Worm (Caenorhabditis elegans): ENCODE data around the gene T10D4.1.

Gene T10D4.1

DNA sequence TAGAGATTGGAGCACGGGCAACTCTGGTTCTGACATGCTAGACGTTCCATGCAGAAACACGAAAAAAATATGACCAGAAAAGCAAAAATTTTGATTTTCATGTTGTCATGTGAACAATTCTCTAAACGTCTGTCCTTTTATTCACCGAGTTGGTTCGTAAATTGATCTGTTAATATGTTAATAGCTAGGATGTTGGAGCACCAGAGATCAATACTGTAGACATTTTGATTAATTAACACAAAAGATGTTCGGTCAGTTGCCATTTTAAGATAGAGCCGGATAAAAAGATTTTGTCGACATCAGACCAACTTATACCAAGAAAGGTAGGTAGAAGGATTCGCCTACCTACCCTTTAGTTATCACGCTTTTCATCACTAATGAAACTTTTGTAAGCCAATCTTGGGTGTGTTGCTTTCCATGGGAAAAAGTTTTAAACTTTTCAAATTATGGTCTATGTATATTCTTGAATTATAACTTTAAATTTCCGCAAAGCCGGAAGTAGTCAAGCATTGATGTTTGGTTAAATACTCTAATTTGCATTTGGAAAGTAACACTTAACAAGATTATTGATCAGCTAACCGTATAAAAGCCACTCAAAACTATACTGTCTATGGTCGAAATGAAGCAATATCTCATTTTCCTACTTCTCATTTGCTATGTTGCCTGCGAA, at the start of gene T10D4.1, which contains the start of gene T10D4.11:
TSS of gene T10D4.1 (plus strand) at position 620 of the 670 bp plus-strand sequence.
TSS of gene T10D4.11 (minus strand) at position 101 of the 670 bp plus-strand sequence.
- TF ChIP-seq peb-1 (tag; optimal IDR thresholded peaks at IDR 0.05): no peak
- no peak for TF ChIP-seq ama-1 (optimal IDR thresholded peaks at IDR 0.05)

DNA sequence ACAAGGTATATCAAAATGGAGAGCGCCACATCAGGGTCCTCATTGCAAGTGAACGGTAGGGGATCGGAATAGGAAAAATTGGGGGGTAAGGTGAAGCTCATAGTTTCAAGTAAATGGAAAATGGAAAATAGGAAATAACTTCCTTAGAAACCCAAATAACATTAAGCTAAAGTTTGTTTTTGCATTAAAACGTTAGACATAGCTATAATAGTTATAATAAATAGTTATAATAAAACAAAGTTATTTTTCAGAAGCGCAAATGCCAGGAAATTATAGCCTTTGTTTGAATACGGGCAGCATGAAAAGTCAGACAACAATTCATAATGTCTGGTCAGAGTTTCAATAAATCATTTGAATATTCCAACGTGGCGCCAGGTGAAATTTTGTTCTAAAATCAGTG, 49.4 kb upstream of the T10D4.1 start, which contains the start of gene srg-24:
TSS of gene srg-24 (minus strand) at position 101 of the 400 bp plus-strand sequence.
- TF ChIP-seq ceh-16 (tag; optimal IDR thresholded peaks at IDR 0.05) (no peak), nhr-129 (tag; optimal IDR thresholded peaks at IDR 0.05) (no peak), ztf-4 (tag; optimal IDR thresholded peaks at IDR 0.05) (no peak), F13H6.1 (tag; optimal IDR thresholded peaks at IDR 0.05) (no peak), ceh-82 (tag; optimal IDR thresholded peaks at IDR 0.05) (no peak), blmp-1 (tag; optimal IDR thresholded peaks at IDR 0.05; ENCODE audit: insufficient read depth) (no peak), peb-1 (tag; optimal IDR thresholded peaks at IDR 0.05) (no peak), sma-9 (GFP tag; optimal IDR thresholded peaks at IDR 0.05) (no peak), sma-9 (tag; optimal IDR thresholded peaks at IDR 0.05) (no peak), sem-4 (tag; optimal IDR thresholded peaks at IDR 0.05) (no peak), elt-3 (tag; optimal IDR thresholded peaks at IDR 0.05) (no peak), aly-2 (tag; optimal IDR thresholded peaks at IDR 0.05) (no peak), lsy-2 (tag; optimal IDR thresholded peaks at IDR 0.05) (no peak), ZK546.5 (tag; optimal IDR thresholded peaks at IDR 0.05) (no peak), nhr-25 (tag; optimal IDR thresholded peaks at IDR 0.05) (no peak), nhr-77 (tag; optimal IDR thresholded peaks at IDR 0.05) (no peak), alr-1 (tag; optimal IDR thresholded peaks at IDR 0.05) (no peak), lin-13 (GFP tag; optimal IDR thresholded peaks at IDR 0.05) (no peak), ama-1 (optimal IDR thresholded peaks at IDR 0.05) (no peak)

DNA sequence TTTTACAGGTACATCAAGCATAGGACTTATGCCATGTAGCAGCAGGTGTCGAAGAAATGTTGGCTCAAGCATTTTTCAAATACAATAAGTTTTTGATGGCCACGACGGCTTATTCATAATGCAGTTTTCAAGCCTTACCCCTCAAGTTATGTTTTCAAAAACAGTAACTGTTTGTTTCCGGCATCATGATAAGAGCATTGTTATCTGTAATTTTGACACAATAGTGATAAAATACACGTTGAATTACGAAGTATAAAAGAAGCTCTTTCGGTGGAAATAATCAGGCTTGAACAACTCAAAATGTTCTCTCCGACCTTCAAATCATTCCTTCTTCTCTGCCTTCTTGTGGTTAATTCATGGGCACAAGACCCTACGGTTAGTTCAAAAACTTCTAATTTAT, 47.9 kb upstream of the T10D4.1 start, which contains the start of gene clec-121:
TSS of gene clec-121 (plus strand) at position 301 of the 400 bp plus-strand sequence.
- TF ChIP-seq peb-1 (tag; optimal IDR thresholded peaks at IDR 0.05) (no peak), unc-39 (tag; optimal IDR thresholded peaks at IDR 0.05) (no peak), blmp-1 (tag; optimal IDR thresholded peaks at IDR 0.05; ENCODE audit: insufficient read depth) (no peak), F13H6.1 (tag; optimal IDR thresholded peaks at IDR 0.05) (no peak), mbf-1 (tag; optimal IDR thresholded peaks at IDR 0.05) (no peak), unc-62 (GFP tag; optimal IDR thresholded peaks at IDR 0.05) (no peak), lsy-2 (tag; optimal IDR thresholded peaks at IDR 0.05) (no peak), nhr-237 (tag; optimal IDR thresholded peaks at IDR 0.05) (no peak), alr-1 (tag; optimal IDR thresholded peaks at IDR 0.05) (no peak), nhr-129 (tag; optimal IDR thresholded peaks at IDR 0.05) (no peak), aly-2 (tag; optimal IDR thresholded peaks at IDR 0.05) (no peak), gmeb-1 (tag; optimal IDR thresholded peaks at IDR 0.05) (no peak), ama-1 (optimal IDR thresholded peaks at IDR 0.05) (no peak), C34F6.9 (tag; optimal IDR thresholded peaks at IDR 0.05) (no peak), sma-9 (GFP tag; optimal IDR thresholded peaks at IDR 0.05) (no peak), sma-9 (tag; optimal IDR thresholded peaks at IDR 0.05) (no peak), nhr-23 (tag; optimal IDR thresholded peaks at IDR 0.05) (no peak), zag-1 (tag; optimal IDR thresholded peaks at IDR 0.05) (no peak), sem-4 (tag; optimal IDR thresholded peaks at IDR 0.05) (no peak), nhr-6 (tag; optimal IDR thresholded peaks at IDR 0.05) (no peak)

DNA sequence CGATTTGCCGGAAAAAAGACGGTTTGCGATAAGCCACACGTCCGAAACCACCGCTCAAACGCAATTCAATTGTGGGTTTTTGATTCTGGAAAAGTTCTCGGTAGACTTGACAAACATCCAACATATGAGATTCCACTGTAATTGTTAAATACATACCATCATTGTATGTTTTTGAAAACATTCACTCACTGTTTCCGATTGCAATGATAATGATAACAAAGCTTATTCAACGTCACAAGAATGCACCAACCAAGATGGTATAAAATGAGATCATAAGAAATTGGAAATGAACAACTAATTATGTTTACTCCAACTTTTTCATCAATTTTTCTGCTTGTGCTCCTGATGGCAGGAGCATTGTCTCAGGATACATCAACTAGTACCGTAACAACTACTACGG, 44.2 kb upstream of the T10D4.1 start, which contains the start of gene clec-122:
TSS of gene clec-122 (plus strand) at position 301 of the 400 bp plus-strand sequence.
- no peak for TF ChIP-seq nhr-77 (tag; optimal IDR thresholded peaks at IDR 0.05)
- no peak for TF ChIP-seq ceh-82 (tag; optimal IDR thresholded peaks at IDR 0.05)
- no peak for TF ChIP-seq nhr-11 (tag; optimal IDR thresholded peaks at IDR 0.05)
- no peak for TF ChIP-seq nhr-25 (tag; optimal IDR thresholded peaks at IDR 0.05)
- TF ChIP-seq sma-9 (GFP tag; optimal IDR thresholded peaks at IDR 0.05): no peak
- TF ChIP-seq sma-9 (tag; optimal IDR thresholded peaks at IDR 0.05): no peak
- no peak for TF ChIP-seq lsy-2 (tag; optimal IDR thresholded peaks at IDR 0.05)
- TF ChIP-seq sem-4 (tag; optimal IDR thresholded peaks at IDR 0.05): no peak
- no peak for TF ChIP-seq ztf-1 (GFP tag; conservative IDR thresholded peaks at IDR 0.05)
- TF ChIP-seq mdl-1 (tag; optimal IDR thresholded peaks at IDR 0.05): no peak
- no peak for TF ChIP-seq alr-1 (tag; optimal IDR thresholded peaks at IDR 0.05)
- TF ChIP-seq lin-39 (tag; optimal IDR thresholded peaks at IDR 0.05): no peak
- no peak for TF ChIP-seq skn-1 (tag; optimal IDR thresholded peaks at IDR 0.05)
- no peak for TF ChIP-seq peb-1 (tag; optimal IDR thresholded peaks at IDR 0.05)
- TF ChIP-seq unc-39 (tag; optimal IDR thresholded peaks at IDR 0.05): no peak
- no peak for TF ChIP-seq ztf-4 (tag; optimal IDR thresholded peaks at IDR 0.05)
